Fruit fly (Drosophila melanogaster) whole organism, adult: ENCODE results near the gene Manf.

ENCODE experiments used
- CG12768 ChIP-seq: fragments of 200-800 bp; sonication (Bioruptor generic); optimal IDR thresholded peaks from 2 replicates; lab custom pipeline; 2017; ENCODE audit warnings: missing biosample characterization, missing genetic modification characterization, mild to moderate bottlenecking, moderate library complexity, missing genetic modification reagents
- CG7045 ChIP-seq: fragments of 200-800 bp; sonication (Bioruptor generic); optimal IDR thresholded peaks from 2 replicates; lab custom pipeline; 2017; ENCODE audit warnings: missing biosample characterization, mild to moderate bottlenecking, missing genetic modification characterization
- CG7101 ChIP-seq: fragments of 200-800 bp; sonication (Bioruptor generic); optimal IDR thresholded peaks from 2 replicates; lab custom pipeline; 2018; ENCODE audit warnings: missing biosample characterization, mild to moderate bottlenecking, missing genetic modification characterization, moderate library complexity
- Crg-1 ChIP-seq: fragments of 200-800 bp; sonication (Bioruptor generic); optimal IDR thresholded peaks from 2 replicates; lab custom pipeline; 2016; ENCODE audit warnings: missing biosample characterization, missing genetic modification characterization
- Hr96 ChIP-seq: fragments of 200-800 bp; sonication (Bioruptor generic); optimal IDR thresholded peaks from 2 replicates; lab custom pipeline; 2016; ENCODE audit warnings: missing biosample characterization, missing genetic modification characterization
- cnc ChIP-seq, 2 experiments: fragments of >200 bp; optimal IDR thresholded peaks; 2 replicates each; lab custom pipeline; 2017
- kay ChIP-seq: fragments of 200-800 bp; sonication (Bioruptor generic); peaks from one replicate; lab custom pipeline; 2016; ENCODE audit warnings: missing biosample characterization, missing genetic modification characterization, borderline replicate concordance
- ovo ChIP-seq: fragments of 200-800 bp; sonication (Bioruptor generic); optimal IDR thresholded peaks from 2 replicates; lab custom pipeline; 2016; ENCODE audit warnings: missing biosample characterization, missing genetic modification characterization
- pad ChIP-seq: fragments of 200-800 bp; sonication (Bioruptor generic); optimal IDR thresholded peaks from 3 replicates; lab custom pipeline; 2017; ENCODE audit warnings: missing biosample characterization, missing genetic modification characterization, mild to moderate bottlenecking, moderate library complexity, missing genetic modification reagents

DNA sequence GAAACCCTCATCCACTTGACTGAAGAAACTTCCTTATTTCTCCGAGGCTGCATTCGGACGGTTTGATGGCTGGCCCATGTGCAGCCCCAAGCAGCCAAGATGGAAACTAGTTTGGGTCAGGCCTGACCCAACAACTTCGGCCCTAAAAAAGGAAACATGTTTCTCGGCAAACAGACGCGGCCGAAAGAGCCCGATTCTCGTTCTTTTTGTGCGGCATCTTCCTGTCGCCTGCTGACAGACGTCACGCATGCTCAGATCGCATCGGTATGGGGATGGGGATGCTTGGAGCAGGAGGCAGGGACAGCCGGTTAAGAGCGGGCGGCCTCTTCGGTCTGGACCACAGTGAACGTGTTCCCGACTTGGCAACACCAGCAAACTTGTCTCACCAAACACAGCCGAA lies 32.5 kb upstream of the Manf start:
- TF ChIP-seq CG7045 (GFP tag; lab: Kevin White, UChicago), result no peak
- no peak for TF ChIP-seq Hr96 (GFP tag; lab: Kevin White, UChicago)
- TF ChIP-seq cnc (optimal IDR thresholded peaks at IDR 0.05; lab: Kevin White, UChicago), result no peak
- TF ChIP-seq pad, result no peak
- no peak for TF ChIP-seq kay (GFP tag; lab: Kevin White, UChicago)
- no peak for TF ChIP-seq Crg-1 (GFP tag; lab: Kevin White, UChicago)
- no peak for TF ChIP-seq CG12768 (GFP tag; lab: Kevin White, UChicago)
- TF ChIP-seq CG7101 (tag; lab: Kevin White, UChicago), result no peak
- no peak for TF ChIP-seq ovo (GFP tag; lab: Kevin White, UChicago)
